Worm (Caenorhabditis elegans) whole organism, L4 larva: ENCODE results near the gene sdz-8.

Experiments
- D1046.2 ChIP-seq: fragments of 200-800 bp; sonication (Bioruptor generic); IDR thresholded peaks from 2 replicates; pipeline ENCODE4 v1.3.6; 2022; ENCODE audit warnings: missing genetic modification characterization, missing compliant biosample characterization
- F10B5.3 ChIP-seq: sonication (generic microtip); optimal IDR thresholded peaks from 2 replicates; lab custom pipeline; 2016; ENCODE audit warnings: mild to moderate bottlenecking, missing genetic modification characterization, missing compliant biosample characterization
- F37D6.2 ChIP-seq: sonication (generic microtip); optimal IDR thresholded peaks from 2 replicates; lab custom pipeline; 2016; ENCODE audit warnings: mild to moderate bottlenecking, missing genetic modification characterization, missing compliant biosample characterization
- R02D3.7 ChIP-seq: fragments of 150-350 bp; sonication (generic microtip); optimal IDR thresholded peaks from 3 replicates; lab custom pipeline; 2014; ENCODE audit warnings: missing biosample characterization, missing genetic modification characterization
- T20F7.1 ChIP-seq: fragments of 200-800 bp; sonication (Bioruptor generic); optimal IDR thresholded peaks from 2 replicates; lab custom pipeline; 2018; ENCODE audit warnings: mild to moderate bottlenecking, missing genetic modification characterization, missing compliant biosample characterization
- Y5F2A.4 ChIP-seq: fragments of 200-800 bp; sonication (Bioruptor generic); optimal IDR thresholded peaks from 2 replicates; lab custom pipeline; 2018; ENCODE audit warnings: mild to moderate bottlenecking, missing genetic modification characterization, missing compliant biosample characterization
- Y75B8A.6 ChIP-seq: fragments of 200-800 bp; sonication (Bioruptor generic); IDR thresholded peaks from 2 replicates; pipeline ENCODE4 v1.3.6; 2022; ENCODE audit warnings: missing genetic modification reagents, missing genetic modification characterization, missing compliant biosample characterization
- aha-1 ChIP-seq: fragments of 150-350 bp; peaks from one replicate; lab custom pipeline; 2014; ENCODE audit warnings: missing biosample characterization, missing genetic modification characterization
- aly-2 ChIP-seq: sonication (generic microtip); optimal IDR thresholded peaks from 2 replicates; lab custom pipeline; 2018; ENCODE audit warnings: missing biosample characterization, missing genetic modification characterization
- ceh-20 ChIP-seq: fragments of 200-800 bp; sonication (Bioruptor generic); IDR thresholded peaks from 2 replicates; pipeline ENCODE4 v1.3.6; 2022; ENCODE audit warnings: missing genetic modification reagents, missing genetic modification characterization, missing compliant biosample characterization
- ceh-44 ChIP-seq: fragments of 200-800 bp; sonication (Bioruptor generic); IDR thresholded peaks from 2 replicates; pipeline ENCODE4 v1.3.6; 2022; ENCODE audit warnings: missing genetic modification reagents, missing genetic modification characterization, missing compliant biosample characterization
- cey-2 ChIP-seq: sonication (generic microtip); optimal IDR thresholded peaks from 3 replicates; lab custom pipeline; 2017; ENCODE audit warnings: missing genetic modification characterization, mild to moderate bottlenecking, missing compliant biosample characterization, antibody characterized with exemption, borderline replicate concordance; ENCODE audit not compliant: insufficient read depth
- ctbp-1 ChIP-seq: fragments of 200-800 bp; sonication (Bioruptor generic); IDR thresholded peaks from 2 replicates; pipeline ENCODE4 v1.3.6; 2022; ENCODE audit warnings: missing genetic modification reagents, missing genetic modification characterization, missing compliant biosample characterization
- daf-12 ChIP-seq: fragments of 150-350 bp; optimal IDR thresholded peaks from 2 replicates; lab custom pipeline; 2014; ENCODE audit warnings: missing biosample characterization, missing genetic modification reagents, missing genetic modification characterization
- daf-16 ChIP-seq, 3 experiments: sonication (generic microtip); optimal IDR thresholded peaks; 2 replicates each; lab custom pipeline; 2016 to 2017; ENCODE audit warnings: missing genetic modification characterization in 3 of 3, missing genetic modification reagents in 3 of 3, mild to moderate bottlenecking in 2 of 3, missing compliant biosample characterization in 2 of 3, missing biosample characterization in 1 of 3, moderate library complexity in 1 of 3
- daf-19 ChIP-seq: fragments of 200-800 bp; sonication (Bioruptor generic); conservative IDR thresholded peaks from 2 replicates; pipeline ENCODE4 v1.3.6; 2022; ENCODE audit warnings: missing genetic modification characterization, missing compliant biosample characterization
- dmd-6 ChIP-seq: fragments of 200-800 bp; sonication (Bioruptor generic); IDR thresholded peaks from 2 replicates; pipeline ENCODE4 v1.3.6; 2022; ENCODE audit warnings: missing genetic modification reagents, missing genetic modification characterization, missing compliant biosample characterization
- dmd-9 ChIP-seq: fragments of 200-800 bp; sonication (Bioruptor generic); IDR thresholded peaks from 2 replicates; pipeline ENCODE4 v1.3.6; 2022; ENCODE audit warnings: missing genetic modification reagents, missing genetic modification characterization, missing compliant biosample characterization
- dpl-1 ChIP-seq: fragments of 150-350 bp; optimal IDR thresholded peaks from 2 replicates; lab custom pipeline; 2014; ENCODE audit warnings: missing biosample characterization, missing genetic modification reagents, missing genetic modification characterization
- dve-1 ChIP-seq: sonication (generic microtip); optimal IDR thresholded peaks from 2 replicates; lab custom pipeline; 2017; ENCODE audit warnings: antibody characterized with exemption, mild to moderate bottlenecking, missing genetic modification characterization, missing compliant biosample characterization; ENCODE audit not compliant: insufficient read depth
- egl-43 ChIP-seq: fragments of 200-800 bp; sonication (Bioruptor generic); IDR thresholded peaks from 2 replicates; pipeline ENCODE4 v1.3.6; 2022; ENCODE audit warnings: missing genetic modification reagents, missing genetic modification characterization, missing compliant biosample characterization
- hlh-11 ChIP-seq: fragments of 200-800 bp; sonication (Bioruptor generic); optimal IDR thresholded peaks from 2 replicates; lab custom pipeline; 2018; ENCODE audit warnings: mild to moderate bottlenecking, missing genetic modification characterization, missing compliant biosample characterization
- hlh-30 ChIP-seq: sonication (generic microtip); optimal IDR thresholded peaks from 2 replicates; lab custom pipeline; 2017; ENCODE audit warnings: antibody characterized with exemption, mild to moderate bottlenecking, missing genetic modification characterization, missing compliant biosample characterization; ENCODE audit not compliant: insufficient read depth
- lim-7 ChIP-seq: fragments of 200-800 bp; sonication (Bioruptor generic); IDR thresholded peaks from 2 replicates; pipeline ENCODE4 v1.3.6; 2022; ENCODE audit warnings: missing genetic modification characterization, missing compliant biosample characterization
- lin-38 ChIP-seq: fragments of 200-800 bp; sonication (Bioruptor generic); IDR thresholded peaks from 2 replicates; pipeline ENCODE4 v1.3.6; 2022; ENCODE audit warnings: missing genetic modification reagents, missing genetic modification characterization, missing compliant biosample characterization
- lsy-2 ChIP-seq, 2 experiments: fragments of 150-350 bp in 1 of 2; sonication (generic microtip) in 1 of 2; optimal IDR thresholded peaks; 2 replicates each; lab custom pipeline; 2014 to 2017; ENCODE audit warnings: missing biosample characterization in 2 of 2, missing genetic modification characterization in 2 of 2
- mdl-1 ChIP-seq, 2 experiments: fragments of 150-350 bp in 1 of 2; sonication (generic microtip) in 1 of 2; optimal IDR thresholded peaks; 2 replicates each; lab custom pipeline; 2014 to 2017; ENCODE audit warnings: missing biosample characterization in 2 of 2, missing genetic modification characterization in 2 of 2
- mep-1 ChIP-seq: fragments of 150-350 bp; sonication (generic microtip); optimal IDR thresholded peaks from 3 replicates; lab custom pipeline; 2014; ENCODE audit warnings: missing biosample characterization, missing genetic modification characterization
- mes-2 ChIP-seq: sonication (generic microtip); optimal IDR thresholded peaks from 2 replicates; lab custom pipeline; 2016; ENCODE audit warnings: missing genotype, mild to moderate bottlenecking, missing genetic modification characterization, missing compliant biosample characterization; ENCODE audit not compliant: poor library complexity, severe bottlenecking
- mxl-3 ChIP-seq: fragments of 200-800 bp; sonication (Bioruptor generic); optimal IDR thresholded peaks from 2 replicates; lab custom pipeline; 2018; ENCODE audit warnings: mild to moderate bottlenecking, missing genetic modification characterization, missing compliant biosample characterization
- nhr-10 ChIP-seq: fragments of 150-350 bp; optimal IDR thresholded peaks from 2 replicates; lab custom pipeline; 2014; ENCODE audit warnings: missing biosample characterization, missing genetic modification characterization
- nhr-111 ChIP-seq: fragments of 200-800 bp; sonication (Bioruptor generic); optimal IDR thresholded peaks from 2 replicates; lab custom pipeline; 2018; ENCODE audit warnings: mild to moderate bottlenecking, missing genetic modification characterization, missing compliant biosample characterization
- nhr-28 ChIP-seq: fragments of 150-350 bp; optimal IDR thresholded peaks from 2 replicates; lab custom pipeline; 2014; ENCODE audit warnings: missing biosample characterization, missing genetic modification characterization
- nhr-77 ChIP-seq: fragments of 150-350 bp; optimal IDR thresholded peaks from 2 replicates; lab custom pipeline; 2014; ENCODE audit warnings: missing biosample characterization, missing genetic modification characterization
- pha-4 ChIP-seq, 2 experiments: fragments of 150-350 bp in 1 of 2; fragments of 200-800 bp in 1 of 2; sonication (Bioruptor generic) in 1 of 2; IDR thresholded peaks in 1 of 2; optimal IDR thresholded peaks in 1 of 2; 2 replicates each; pipeline versions ENCODE4 v1.3.6 to Lab custom; 2014 to 2022; ENCODE audit warnings: missing genetic modification characterization in 2 of 2, missing genetic modification reagents in 2 of 2, missing biosample characterization in 1 of 2, missing compliant biosample characterization in 1 of 2
- php-3 ChIP-seq: fragments of 200-800 bp; sonication (Bioruptor generic); IDR thresholded peaks from 2 replicates; pipeline ENCODE4 v1.3.6; 2022; ENCODE audit warnings: missing genetic modification reagents, missing genetic modification characterization, missing compliant biosample characterization
- pqm-1 ChIP-seq: sonication (generic microtip); optimal IDR thresholded peaks from 2 replicates; lab custom pipeline; 2017; ENCODE audit warnings: missing biosample characterization, missing genetic modification characterization
- skn-1 ChIP-seq: fragments of 150-350 bp; optimal IDR thresholded peaks from 2 replicates; lab custom pipeline; 2014; ENCODE audit warnings: missing biosample characterization, missing genetic modification characterization
- snpc-4 ChIP-seq: fragments of 150-350 bp; optimal IDR thresholded peaks from 2 replicates; lab custom pipeline; 2014; ENCODE audit warnings: missing biosample characterization, missing genetic modification characterization
- spr-1 ChIP-seq: sonication (generic microtip); optimal IDR thresholded peaks from 2 replicates; lab custom pipeline; 2016; ENCODE audit warnings: mild to moderate bottlenecking, missing genetic modification characterization, missing compliant biosample characterization
- spr-3 ChIP-seq: fragments of 200-800 bp; sonication (Bioruptor generic); optimal IDR thresholded peaks from 2 replicates; lab custom pipeline; 2018; ENCODE audit warnings: mild to moderate bottlenecking, missing genetic modification characterization, missing compliant biosample characterization
- unc-39 ChIP-seq: sonication (generic microtip); optimal IDR thresholded peaks from 2 replicates; lab custom pipeline; 2017; ENCODE audit warnings: missing biosample characterization, missing genetic modification characterization
- unc-62 ChIP-seq, 3 experiments: fragments of 150-350 bp in 1 of 3; sonication (generic microtip); optimal IDR thresholded peaks in 2 of 3; peaks in 1 of 3; 1 replicate in 1 of 3; 2 replicates in 2 of 3; lab custom pipeline; 2014 to 2017; ENCODE audit warnings: missing biosample characterization in 3 of 3, missing genetic modification characterization in 3 of 3, missing genetic modification reagents in 3 of 3, missing genotype in 1 of 3
- vab-7 ChIP-seq: fragments of 200-800 bp; sonication (Bioruptor generic); IDR thresholded peaks from 2 replicates; pipeline ENCODE4 v1.3.6; 2022; ENCODE audit warnings: missing genetic modification reagents, missing genetic modification characterization, missing compliant biosample characterization
- zfp-3 ChIP-seq: fragments of 200-800 bp; sonication (Bioruptor generic); conservative IDR thresholded peaks from 2 replicates; pipeline ENCODE4 v1.3.6; 2022; ENCODE audit warnings: missing genetic modification reagents, missing genetic modification characterization, missing compliant biosample characterization
- zip-2 ChIP-seq: fragments of 150-350 bp; optimal IDR thresholded peaks from 2 replicates; lab custom pipeline; 2014; ENCODE audit warnings: missing biosample characterization, missing genetic modification characterization
- ztf-11 ChIP-seq: fragments of 150-350 bp; optimal IDR thresholded peaks from 2 replicates; lab custom pipeline; 2014; ENCODE audit warnings: missing biosample characterization, missing genetic modification characterization

Gene sdz-8

DNA sequence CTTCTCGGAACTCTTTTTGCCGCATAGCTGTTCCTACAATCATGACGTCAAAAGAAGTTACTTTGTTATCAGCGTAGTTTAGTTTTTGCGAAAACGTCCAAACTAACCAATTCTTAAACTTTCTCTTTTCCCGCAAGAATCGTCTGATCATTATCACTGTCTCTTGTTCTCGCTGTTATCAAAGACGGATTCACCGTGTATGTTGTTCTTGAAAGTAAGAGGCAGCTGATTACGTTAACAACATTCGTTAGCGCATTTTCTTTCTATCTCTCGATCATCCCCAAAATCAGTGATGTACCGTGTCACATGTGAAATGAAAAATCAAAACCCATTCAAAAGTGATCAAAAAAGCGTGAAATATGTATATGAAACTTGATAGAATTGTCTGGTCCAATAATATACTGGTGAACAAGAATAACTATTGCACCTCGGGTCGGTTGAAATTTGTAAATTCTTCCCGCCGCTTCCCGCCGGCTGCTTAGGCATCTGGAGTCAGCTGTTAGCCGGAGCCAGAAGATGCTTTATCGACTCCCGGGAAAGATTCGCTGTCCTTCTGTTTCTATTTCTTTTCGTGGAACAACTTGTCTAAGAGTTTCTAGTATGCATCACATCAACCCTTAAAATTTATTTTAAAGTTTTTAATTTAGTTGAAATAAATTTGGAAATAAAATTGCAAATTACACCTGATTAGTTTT lies 18.7 kb upstream of the sdz-8 start:
- TF ChIP-seq zfp-3 (GFP tag; lab: Robert Waterston, UW) = 0 out of 2 replicates have a peak, but pooled peaks have one; percentile 25
- no peak for TF ChIP-seq egl-43 (GFP tag; lab: Robert Waterston, UW)
- TF ChIP-seq mes-2 (tag; lab: Kevin White, UChicago) = peak; percentile 47
- TF ChIP-seq pqm-1 (tag; lab: Kevin White, UChicago) = peak; percentile 78
- TF ChIP-seq mxl-3 (GFP tag; lab: Kevin White, UChicago) = peak; percentile 50
- TF ChIP-seq spr-3 = no peak
- 0 out of 2 replicates have a peak, but pooled peaks have one; percentile 28 for TF ChIP-seq php-3 (GFP tag; lab: Robert Waterston, UW)
- peak; percentile 85 for TF ChIP-seq hlh-30 (tag; lab: Kevin White, UChicago)
- no peak for TF ChIP-seq aly-2
- TF ChIP-seq cey-2 (tag; lab: Kevin White, UChicago) = peak; percentile 78
- TF ChIP-seq nhr-111 (GFP tag; lab: Kevin White, UChicago) = no peak
- TF ChIP-seq ceh-20 (GFP tag; lab: Robert Waterston, UW) = no peak
- no peak for TF ChIP-seq spr-1
- no peak for TF ChIP-seq ctbp-1 (GFP tag; lab: Robert Waterston, UW)
- no peak for TF ChIP-seq daf-16 (GFP tag; optimal IDR thresholded peaks at IDR 0.05; lab: Kevin White, UChicago)
- TF ChIP-seq daf-16 (tag; optimal IDR thresholded peaks at IDR 0.05; lab: Kevin White, UChicago) = peak; percentile 77
- peak; percentile 84 for TF ChIP-seq nhr-77 (tag; lab: Kevin White, UChicago)
- peak; percentile 66 for TF ChIP-seq dmd-6 (GFP tag; lab: Robert Waterston, UW)
- peak; percentile 84 for TF ChIP-seq hlh-11
- TF ChIP-seq lin-38 = no peak; the same call in none of the 2 replicates
- TF ChIP-seq dve-1 = peak; percentile 77
- peak in 1 of 2 experiments; percentile 59 for TF ChIP-seq mdl-1 (tag; optimal IDR thresholded peaks at IDR 0.05; lab: Kevin White, UChicago)
- peak in 1 of 2 experiments; percentile 79 for TF ChIP-seq unc-62 (GFP tag; optimal IDR thresholded peaks at IDR 0.05 in 1 of 2; lab: Kevin White, UChicago)
- TF ChIP-seq unc-62 (tag; optimal IDR thresholded peaks at IDR 0.05; lab: Kevin White, UChicago) = no peak
- TF ChIP-seq lsy-2 (tag; optimal IDR thresholded peaks at IDR 0.05; lab: Kevin White, UChicago) = peak in 1 of 2 experiments; percentile 64
- peak; percentile 12 for TF ChIP-seq T20F7.1 (GFP tag; lab: Kevin White, UChicago)
- TF ChIP-seq ztf-11 (tag; lab: Kevin White, UChicago) = no peak
- no peak for TF ChIP-seq vab-7 (GFP tag; lab: Robert Waterston, UW)
- no peak for TF ChIP-seq F37D6.2 (tag; lab: Kevin White, UChicago)
- peak; percentile 41 for TF ChIP-seq nhr-10
- peak; percentile 45 for TF ChIP-seq aha-1 (tag; lab: Kevin White, UChicago)
- peak; percentile 94 for TF ChIP-seq nhr-28 (tag; lab: Kevin White, UChicago)
- no peak for TF ChIP-seq daf-12 (tag; lab: Kevin White, UChicago)
- TF ChIP-seq mep-1 (tag; lab: Kevin White, UChicago) = peak; percentile 56
- TF ChIP-seq F10B5.3 = no peak
- no peak for TF ChIP-seq dpl-1 (GFP tag; lab: Kevin White, UChicago)

DNA sequence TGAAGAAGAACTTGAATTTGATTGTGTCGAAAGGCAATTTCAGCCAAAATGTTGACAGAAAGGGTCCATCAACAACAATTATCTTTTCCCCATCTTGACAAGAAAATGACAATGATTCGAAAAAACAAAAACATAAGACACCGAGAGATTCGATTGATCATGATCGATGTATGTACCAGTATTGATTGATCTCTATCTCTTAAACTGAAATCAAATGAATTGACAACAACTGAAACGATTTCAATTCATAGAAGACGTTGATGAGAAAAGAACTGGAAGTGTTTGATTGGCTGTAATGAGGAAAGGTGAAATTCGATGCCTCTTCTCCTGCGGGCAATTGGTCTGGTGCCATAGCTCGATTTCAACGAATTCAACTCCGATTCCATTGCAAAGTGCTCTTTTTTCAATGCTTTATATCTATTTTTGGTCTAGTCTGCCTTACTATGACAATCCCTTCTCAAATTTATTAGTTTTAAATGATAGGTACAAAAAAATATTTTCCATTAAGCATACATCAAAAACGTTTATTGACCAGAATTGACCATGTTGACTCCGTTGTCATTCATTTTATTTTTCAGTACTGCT lies 17.5 kb upstream of the sdz-8 start:
- TF ChIP-seq dmd-9 = no peak
- TF ChIP-seq daf-19 = no peak
- no peak for TF ChIP-seq ztf-11 (tag; lab: Kevin White, UChicago)
- peak; percentile 93 for TF ChIP-seq aha-1 (tag; lab: Kevin White, UChicago)
- TF ChIP-seq lim-7 (GFP tag; lab: Robert Waterston, UW) = no peak
- TF ChIP-seq zip-2 = no peak
- no peak for TF ChIP-seq skn-1
- TF ChIP-seq Y5F2A.4 (GFP tag; lab: Kevin White, UChicago) = no peak
- no peak for TF ChIP-seq R02D3.7
- TF ChIP-seq ceh-44 (GFP tag; lab: Robert Waterston, UW) = no peak
- TF ChIP-seq pha-4 (GFP tag; IDR thresholded peaks at IDR 0.05; lab: Robert Waterston, UW) = 0 out of 2 replicates have a peak, but pooled peaks have one; percentile 39
- no peak for TF ChIP-seq pha-4 (tag; optimal IDR thresholded peaks at IDR 0.05; lab: Kevin White, UChicago)
- no peak for TF ChIP-seq Y75B8A.6 (GFP tag; lab: Robert Waterston, UW)
- no peak for TF ChIP-seq unc-39
- TF ChIP-seq snpc-4 = no peak
- TF ChIP-seq D1046.2 = 0 out of 2 replicates have a peak, but pooled peaks have one; percentile 51
- TF ChIP-seq unc-62 (GFP tag; optimal IDR thresholded peaks at IDR 0.05 in 1 of 2; lab: Kevin White, UChicago) = peak in 1 of 2 experiments; percentile 93
- no peak for TF ChIP-seq unc-62 (tag; optimal IDR thresholded peaks at IDR 0.05; lab: Kevin White, UChicago)
